Worm (Caenorhabditis elegans) whole organism, L1 larva: ENCODE measurements around the gene lmtr-3.
A peak's percentile ranks its signal among the peaks of the same experiment; 100 is the strongest.

ENCODE experiments used
- C04F5.9 ChIP-seq: sonication (generic microtip); optimal IDR thresholded peaks from 2 replicates; lab custom pipeline; 2016; ENCODE audit warnings: missing genetic modification characterization, missing compliant biosample characterization
- C16A3.4 ChIP-seq: fragments of 150-350 bp; optimal IDR thresholded peaks from 2 replicates; lab custom pipeline; 2014; ENCODE audit warnings: missing biosample characterization, missing genetic modification characterization
- C34B4.2 ChIP-seq: sonication (generic microtip); optimal IDR thresholded peaks from 2 replicates; lab custom pipeline; 2017; ENCODE audit warnings: mild to moderate bottlenecking, missing genetic modification characterization, missing compliant biosample characterization
- aha-1 ChIP-seq: fragments of 150-350 bp; optimal IDR thresholded peaks from 2 replicates; lab custom pipeline; 2014; ENCODE audit warnings: missing biosample characterization, missing genetic modification characterization
- alr-1 ChIP-seq: fragments of 200-800 bp; sonication (Bioruptor generic); optimal IDR thresholded peaks from 2 replicates; lab custom pipeline; 2018; ENCODE audit warnings: borderline replicate concordance, mild to moderate bottlenecking, missing genetic modification characterization, missing compliant biosample characterization
- ama-1 ChIP-seq: fragments of 150-350 bp; optimal IDR thresholded peaks from 2 replicates; lab custom pipeline; 2014
- blmp-1 ChIP-seq: fragments of 150-350 bp; optimal IDR thresholded peaks from 2 replicates; lab custom pipeline; 2014; ENCODE audit warnings: missing biosample characterization, missing genetic modification characterization
- ceh-63 ChIP-seq: fragments of 200-800 bp; sonication (Bioruptor generic); optimal IDR thresholded peaks from 2 replicates; lab custom pipeline; 2018; ENCODE audit warnings: mild to moderate bottlenecking, missing genetic modification characterization, missing compliant biosample characterization
- ceh-82 ChIP-seq, 3 experiments: fragments of 150-350 bp in 1 of 3; sonication (generic microtip) in 2 of 3; optimal IDR thresholded peaks; 2 replicates each; lab custom pipeline; 2014 to 2017; ENCODE audit warnings: missing biosample characterization in 3 of 3, missing genetic modification characterization in 3 of 3
- dsc-1 ChIP-seq: sonication (generic microtip); optimal IDR thresholded peaks from 2 replicates; lab custom pipeline; 2016; ENCODE audit warnings: mild to moderate bottlenecking, missing genetic modification characterization, missing compliant biosample characterization
- egl-27 ChIP-seq, 2 experiments: fragments of 150-350 bp in 1 of 2; sonication (generic microtip); optimal IDR thresholded peaks; 3 replicates each; lab custom pipeline; 2017 to 2018; ENCODE audit warnings: missing biosample characterization in 2 of 2, missing genetic modification characterization in 2 of 2, missing genetic modification reagents in 2 of 2
- elt-2 ChIP-seq: sonication (generic microtip); optimal IDR thresholded peaks from 2 replicates; lab custom pipeline; 2016; ENCODE audit warnings: missing genetic modification characterization, mild to moderate bottlenecking, inconsistent platforms, missing compliant biosample characterization, missing genetic modification reagents
- ets-5 ChIP-seq: fragments of 200-800 bp; sonication (Bioruptor generic); IDR thresholded peaks from 2 replicates; pipeline ENCODE4 v1.3.6; 2022; ENCODE audit warnings: missing genetic modification characterization, missing compliant biosample characterization
- fkh-4 ChIP-seq: sonication (generic microtip); optimal IDR thresholded peaks from 2 replicates; lab custom pipeline; 2016; ENCODE audit warnings: missing compliant biosample characterization, missing genetic modification characterization, borderline replicate concordance
- fkh-8 ChIP-seq: sonication (generic microtip); optimal IDR thresholded peaks from 2 replicates; lab custom pipeline; 2016; ENCODE audit warnings: mild to moderate bottlenecking, missing genetic modification characterization, missing compliant biosample characterization
- fos-1 ChIP-seq: fragments of 150-350 bp; optimal IDR thresholded peaks from 2 replicates; lab custom pipeline; 2014; ENCODE audit warnings: missing biosample characterization, missing genetic modification characterization
- isw-1 ChIP-seq: fragments of 200-800 bp; sonication (Bioruptor generic); IDR thresholded peaks from 2 replicates; pipeline ENCODE4 v1.3.6; 2022; ENCODE audit warnings: missing genetic modification characterization, missing compliant biosample characterization
- lin-14 ChIP-seq: fragments of 200-800 bp; sonication (Bioruptor generic); optimal IDR thresholded peaks from 2 replicates; lab custom pipeline; 2018; ENCODE audit warnings: mild to moderate bottlenecking, missing genetic modification characterization, moderate library complexity, missing compliant biosample characterization
- lin-39 ChIP-seq: fragments of 150-350 bp; optimal IDR thresholded peaks from 2 replicates; lab custom pipeline; 2014; ENCODE audit warnings: missing biosample characterization, missing genetic modification reagents, missing genetic modification characterization
- lir-3 ChIP-seq: sonication (generic microtip); optimal IDR thresholded peaks from 2 replicates; lab custom pipeline; 2016; ENCODE audit warnings: mild to moderate bottlenecking, missing genetic modification characterization, moderate library complexity, missing compliant biosample characterization; ENCODE audit not compliant: poor library complexity
- mef-2 ChIP-seq: fragments of 150-350 bp; optimal IDR thresholded peaks from 2 replicates; lab custom pipeline; 2014; ENCODE audit warnings: missing biosample characterization, missing genetic modification characterization
- nhr-12 ChIP-seq: sonication (generic microtip); optimal IDR thresholded peaks from 2 replicates; lab custom pipeline; 2017; ENCODE audit warnings: missing biosample characterization, missing genetic modification characterization
- nhr-20 ChIP-seq: sonication (generic microtip); optimal IDR thresholded peaks from 2 replicates; lab custom pipeline; 2016; ENCODE audit warnings: mild to moderate bottlenecking, missing genetic modification characterization, missing compliant biosample characterization
- nhr-28 ChIP-seq: fragments of 150-350 bp; optimal IDR thresholded peaks from 2 replicates; lab custom pipeline; 2014; ENCODE audit warnings: missing biosample characterization, missing genetic modification characterization
- nhr-47 ChIP-seq: sonication (generic microtip); optimal IDR thresholded peaks from 2 replicates; lab custom pipeline; 2016; ENCODE audit warnings: mild to moderate bottlenecking, missing genetic modification characterization, moderate library complexity, missing compliant biosample characterization
- nhr-71 ChIP-seq: sonication (generic microtip); optimal IDR thresholded peaks from 2 replicates; lab custom pipeline; 2016; ENCODE audit warnings: mild to moderate bottlenecking, missing genetic modification characterization, moderate library complexity, missing compliant biosample characterization
- nhr-77 ChIP-seq: fragments of 150-350 bp; optimal IDR thresholded peaks from 2 replicates; lab custom pipeline; 2014; ENCODE audit warnings: missing biosample characterization, missing genetic modification characterization
- nhr-85 ChIP-seq: sonication (generic microtip); peaks from one replicate; lab custom pipeline; 2016; ENCODE audit warnings: missing genetic modification characterization, inconsistent platforms, missing compliant biosample characterization
- nhr-90 ChIP-seq: sonication (generic microtip); optimal IDR thresholded peaks from 2 replicates; lab custom pipeline; 2016; ENCODE audit warnings: mild to moderate bottlenecking, missing genetic modification characterization, missing compliant biosample characterization; ENCODE audit not compliant: poor library complexity
- pax-3 ChIP-seq: fragments of 200-800 bp; sonication (Bioruptor generic); optimal IDR thresholded peaks from 2 replicates; lab custom pipeline; 2018; ENCODE audit warnings: mild to moderate bottlenecking, missing genetic modification characterization, moderate library complexity, missing compliant biosample characterization
- rnt-1 ChIP-seq: sonication (generic microtip); optimal IDR thresholded peaks from 2 replicates; lab custom pipeline; 2016; ENCODE audit warnings: mild to moderate bottlenecking, missing genetic modification characterization, moderate library complexity, missing compliant biosample characterization
- snpc-4 ChIP-seq: fragments of 150-350 bp; optimal IDR thresholded peaks from 2 replicates; lab custom pipeline; 2014; ENCODE audit warnings: missing biosample characterization, missing genetic modification characterization
- snu-23 ChIP-seq: sonication (generic microtip); optimal IDR thresholded peaks from 2 replicates; lab custom pipeline; 2016; ENCODE audit warnings: missing genetic modification characterization, missing compliant biosample characterization
- sup-37 ChIP-seq: fragments of 200-800 bp; sonication (Bioruptor generic); optimal IDR thresholded peaks from 2 replicates; lab custom pipeline; 2018; ENCODE audit warnings: mild to moderate bottlenecking, missing genetic modification characterization, missing compliant biosample characterization
- swsn-7 ChIP-seq: sonication (generic microtip); optimal IDR thresholded peaks from 2 replicates; lab custom pipeline; 2016; ENCODE audit warnings: missing genetic modification characterization, missing compliant biosample characterization
- tbx-2 ChIP-seq: sonication (generic microtip); optimal IDR thresholded peaks from 2 replicates; lab custom pipeline; 2016; ENCODE audit warnings: missing genetic modification characterization, missing compliant biosample characterization
- tlp-1 ChIP-seq: fragments of 150-350 bp; optimal IDR thresholded peaks from 2 replicates; lab custom pipeline; 2014; ENCODE audit warnings: missing biosample characterization, missing genetic modification characterization
- unc-130 ChIP-seq: fragments of 150-350 bp; optimal IDR thresholded peaks from 2 replicates; lab custom pipeline; 2017; ENCODE audit warnings: missing biosample characterization, missing genetic modification characterization, inconsistent platforms
- unc-98 ChIP-seq: fragments of 200-800 bp; sonication (Bioruptor generic); IDR thresholded peaks from 2 replicates; pipeline ENCODE4 v1.3.6; 2022; ENCODE audit warnings: missing genetic modification characterization, missing compliant biosample characterization
- zag-1 ChIP-seq: fragments of 150-350 bp; optimal IDR thresholded peaks from 2 replicates; lab custom pipeline; 2014; ENCODE audit warnings: missing biosample characterization, missing genetic modification characterization
- zip-4 ChIP-seq: fragments of 200-800 bp; sonication (Bioruptor generic); optimal IDR thresholded peaks from 2 replicates; lab custom pipeline; 2018; ENCODE audit warnings: mild to moderate bottlenecking, missing genetic modification characterization, moderate library complexity, missing compliant biosample characterization
- ztf-4 ChIP-seq: fragments of 150-350 bp; optimal IDR thresholded peaks from 2 replicates; lab custom pipeline; 2014; ENCODE audit warnings: missing biosample characterization, missing genetic modification characterization

Gene lmtr-3

ce11 chrV:11075209-11076027 lies 48.6 kb upstream of the lmtr-3 start (continued):
- TF ChIP-seq ceh-63 (GFP tag; lab: Kevin White, UChicago) = no peak
- TF ChIP-seq mef-2 (tag; lab: Kevin White, UChicago) = no peak
- peak; percentile 2 for TF ChIP-seq fkh-8 (tag; lab: Kevin White, UChicago)
- peak; percentile 19 for TF ChIP-seq zip-4
- TF ChIP-seq swsn-7 (tag; lab: Kevin White, UChicago) = peak; percentile 26
- no peak for TF ChIP-seq nhr-47 (tag; lab: Kevin White, UChicago)
- TF ChIP-seq nhr-77 (tag; lab: Kevin White, UChicago) = no peak
- TF ChIP-seq unc-130 (tag; lab: Kevin White, UChicago) = no peak
- peak; percentile 3 for TF ChIP-seq nhr-71 (tag; lab: Kevin White, UChicago)
- no peak for TF ChIP-seq C16A3.4 (tag; lab: Kevin White, UChicago)
- no peak for TF ChIP-seq lin-39 (tag; lab: Kevin White, UChicago)
- TF ChIP-seq alr-1 (tag; lab: Kevin White, UChicago) = no peak
- peak; percentile 45 for TF ChIP-seq snu-23 (GFP tag; lab: Kevin White, UChicago)
- no peak for TF ChIP-seq nhr-90 (tag; lab: Kevin White, UChicago)
- TF ChIP-seq isw-1 (GFP tag; lab: Robert Waterston, UW) = no peak
- no peak for TF ChIP-seq C34B4.2 (tag; lab: Kevin White, UChicago)
- no peak for TF ChIP-seq egl-27 (tag; optimal IDR thresholded peaks at IDR 0.05; lab: Kevin White, UChicago)
- TF ChIP-seq fkh-4 (tag; lab: Kevin White, UChicago) = no peak
- TF ChIP-seq fos-1 (tag; lab: Kevin White, UChicago) = no peak
- peak; percentile 79 for TF ChIP-seq lin-14 (GFP tag; lab: Kevin White, UChicago)
- peak; percentile 35 for TF ChIP-seq blmp-1
- no peak for TF ChIP-seq elt-2 (tag; lab: Kevin White, UChicago)
- TF ChIP-seq pax-3 = no peak
- TF ChIP-seq ets-5 = no peak
- no peak for TF ChIP-seq nhr-20 (tag; lab: Kevin White, UChicago)
- no peak for TF ChIP-seq C04F5.9 (tag; lab: Kevin White, UChicago)
- TF ChIP-seq zag-1 = no peak
- no peak for TF ChIP-seq ama-1 (lab: Kevin White, UChicago)
- no peak for TF ChIP-seq lir-3
- TF ChIP-seq tbx-2 = no peak
- TF ChIP-seq ztf-4 = no peak
- TF ChIP-seq ceh-82 (tag; optimal IDR thresholded peaks at IDR 0.05; lab: Kevin White, UChicago) = peak in 1 of 3 experiments; percentile 42
- no peak for TF ChIP-seq nhr-12
- TF ChIP-seq rnt-1 (tag; lab: Kevin White, UChicago) = peak; percentile 22
- no peak for TF ChIP-seq aha-1 (tag; lab: Kevin White, UChicago)
- TF ChIP-seq nhr-28 (tag; lab: Kevin White, UChicago) = no peak
- no peak for TF ChIP-seq unc-98 (GFP tag; lab: Robert Waterston, UW)
- TF ChIP-seq sup-37 = no peak
- TF ChIP-seq, all 84 proteins: peak for 17

DNA sequence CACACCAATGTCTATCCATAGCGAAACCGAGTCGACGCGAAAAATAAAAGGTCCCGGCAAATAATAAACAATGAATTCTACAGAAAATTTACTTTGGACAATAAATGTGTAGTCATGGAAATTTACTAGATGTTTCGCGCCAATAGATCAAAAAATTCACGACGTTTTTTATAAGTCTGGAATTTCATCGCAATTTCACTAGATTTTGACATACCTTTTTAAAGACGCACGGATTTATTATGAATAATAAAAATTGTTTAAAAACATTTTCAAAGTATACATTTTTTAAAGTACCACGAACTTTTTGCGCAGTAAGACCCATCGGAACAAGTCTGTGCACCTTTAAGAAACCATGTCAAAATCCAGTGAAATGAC lies 48.0 kb upstream of the lmtr-3 start:
- TF ChIP-seq ceh-63 (GFP tag; lab: Kevin White, UChicago) (no peak), isw-1 (GFP tag; lab: Robert Waterston, UW) (no peak), ztf-4 (peak; percentile 26), dsc-1 (tag; lab: Kevin White, UChicago) (no peak), nhr-85 (tag; lab: Kevin White, UChicago) (peak; percentile 41), snpc-4 (tag; lab: Kevin White, UChicago) (no peak), tlp-1 (no peak)
- TF ChIP-seq, all 84 proteins: peak for 2
